Fruit fly (Drosophila melanogaster) whole organism, pupa: Measurements from ENCODE around the gene pdm2.
A peak's percentile ranks its signal among the peaks of the same experiment; 100 is the strongest.

ENCODE experiments used
- CG10348 ChIP-seq: fragments of 200-800 bp; sonication (Bioruptor generic); IDR thresholded peaks from 2 replicates; pipeline ENCODE4 v1.3.6; 2022; ENCODE audit warnings: missing biosample characterization, missing genetic modification characterization
- CG12605 ChIP-seq: fragments of 200-800 bp; sonication (Bioruptor generic); IDR thresholded peaks from 2 replicates; pipeline ENCODE4 v1.3.6; 2022; ENCODE audit warnings: missing biosample characterization, missing genetic modification characterization
- CG13204 ChIP-seq: fragments of 200-800 bp; sonication (Bioruptor generic); optimal IDR thresholded peaks from 2 replicates; lab custom pipeline; 2018; ENCODE audit warnings: missing biosample characterization, mild to moderate bottlenecking, missing genetic modification characterization, moderate library complexity
- CG14655 ChIP-seq: fragments of 200-800 bp; sonication (Bioruptor generic); optimal IDR thresholded peaks from 3 replicates; lab custom pipeline; 2017; ENCODE audit warnings: mild to moderate bottlenecking, missing biosample characterization, missing genetic modification reagents, missing genetic modification characterization
- CG15710 ChIP-seq: fragments of 200-800 bp; sonication (Bioruptor generic); optimal IDR thresholded peaks from 2 replicates; lab custom pipeline; 2018; ENCODE audit warnings: missing biosample characterization, mild to moderate bottlenecking, missing genetic modification characterization, moderate library complexity
- CG17806 ChIP-seq: fragments of 200-800 bp; sonication (Bioruptor generic); optimal IDR thresholded peaks from 2 replicates; lab custom pipeline; 2018; ENCODE audit warnings: missing biosample characterization, mild to moderate bottlenecking, missing genetic modification characterization, moderate library complexity
- CG32121 ChIP-seq: fragments of 200-800 bp; sonication (Bioruptor generic); IDR thresholded peaks from 2 replicates; pipeline ENCODE4 v1.3.6; 2022; ENCODE audit warnings: missing biosample characterization, missing genetic modification characterization
- CG34367 ChIP-seq: fragments of 200-800 bp; sonication (Bioruptor generic); optimal IDR thresholded peaks from 2 replicates; lab custom pipeline; 2018; ENCODE audit warnings: missing biosample characterization, mild to moderate bottlenecking, missing genetic modification characterization
- CG4496 ChIP-seq: fragments of 200-800 bp; sonication (Bioruptor generic); IDR thresholded peaks from 3 replicates; pipeline ENCODE4 v1.3.6; 2022; ENCODE audit warnings: missing biosample characterization, missing genetic modification characterization
- CG8159 ChIP-seq: fragments of 200-800 bp; sonication (Bioruptor generic); optimal IDR thresholded peaks from 3 replicates; lab custom pipeline; 2018; ENCODE audit warnings: missing biosample characterization, mild to moderate bottlenecking, missing genetic modification characterization, moderate library complexity
- CG8301 ChIP-seq: fragments of 200-800 bp; sonication (Bioruptor generic); optimal IDR thresholded peaks from 2 replicates; lab custom pipeline; 2018; ENCODE audit warnings: missing biosample characterization, mild to moderate bottlenecking, missing genetic modification characterization
- CG9948 ChIP-seq: fragments of 200-800 bp; sonication (Bioruptor generic); optimal IDR thresholded peaks from 2 replicates; lab custom pipeline; 2018; ENCODE audit warnings: missing biosample characterization, mild to moderate bottlenecking, missing genetic modification characterization, moderate library complexity
- D1 ChIP-seq: fragments of 200-800 bp; sonication (Bioruptor generic); optimal IDR thresholded peaks from 2 replicates; lab custom pipeline; 2018; ENCODE audit warnings: missing biosample characterization, mild to moderate bottlenecking, missing genetic modification characterization, moderate library complexity
- EcR ChIP-seq: fragments of 200-800 bp; sonication (Bioruptor generic); optimal IDR thresholded peaks from 3 replicates; lab custom pipeline; 2019; ENCODE audit warnings: missing biosample characterization, missing genetic modification characterization, mild to moderate bottlenecking, moderate library complexity, missing genetic modification reagents
- Ets98B ChIP-seq: fragments of 200-800 bp; sonication (Bioruptor generic); IDR thresholded peaks from 2 replicates; pipeline ENCODE4 v1.3.6; 2022; ENCODE audit warnings: missing biosample characterization, missing genetic modification characterization
- Pif1A ChIP-seq: fragments of 200-800 bp; sonication (Bioruptor generic); optimal IDR thresholded peaks from 3 replicates; lab custom pipeline; 2016; ENCODE audit warnings: missing biosample characterization, missing genetic modification characterization
- Pif1B ChIP-seq: fragments of 200-800 bp; sonication (Bioruptor generic); optimal IDR thresholded peaks from 3 replicates; lab custom pipeline; 2016; ENCODE audit warnings: missing biosample characterization, missing genetic modification characterization
- Snoo ChIP-seq: fragments of 200-800 bp; sonication (Bioruptor generic); optimal IDR thresholded peaks from 3 replicates; lab custom pipeline; 2017; ENCODE audit warnings: missing biosample characterization, mild to moderate bottlenecking, missing genetic modification characterization, inconsistent platforms
- fd96Ca ChIP-seq: fragments of 200-800 bp; sonication (Bioruptor generic); IDR thresholded peaks from 3 replicates; pipeline ENCODE4 v1.3.6; 2022; ENCODE audit warnings: missing biosample characterization, missing genetic modification characterization
- gl ChIP-seq: fragments of 200-800 bp; sonication (Bioruptor generic); optimal IDR thresholded peaks from 2 replicates; lab custom pipeline; 2018; ENCODE audit warnings: missing biosample characterization, mild to moderate bottlenecking, missing genetic modification characterization
- rn ChIP-seq: fragments of 200-800 bp; sonication (Bioruptor generic); IDR thresholded peaks from 2 replicates; pipeline ENCODE4 v1.3.6; 2022; ENCODE audit warnings: missing biosample characterization, missing genetic modification characterization

pdm2 gene

dm6 chr2L:12719712-12720429, 62.9 kb downstream of the pdm2 start:
- TF ChIP-seq fd96Ca (GFP tag; lab: Robert Waterston, UW) = no peak
- no peak for TF ChIP-seq rn
- TF ChIP-seq gl (tag; lab: Kevin White, UChicago) = peak; percentile 32
- no peak for TF ChIP-seq CG13204 (GFP tag; lab: Kevin White, UChicago)
- TF ChIP-seq CG8159 (tag; lab: Kevin White, UChicago) = no peak
- TF ChIP-seq CG32121 (GFP tag; lab: Robert Waterston, UW) = 0 out of 2 replicates have a peak, but pooled peaks have one; percentile 12
- TF ChIP-seq EcR (GFP tag; lab: Kevin White, UChicago) = peak; percentile 49
- TF ChIP-seq CG4496 (GFP tag; lab: Robert Waterston, UW) = peak; percentile 30; the same call in 2 of the 3 replicates

DNA sequence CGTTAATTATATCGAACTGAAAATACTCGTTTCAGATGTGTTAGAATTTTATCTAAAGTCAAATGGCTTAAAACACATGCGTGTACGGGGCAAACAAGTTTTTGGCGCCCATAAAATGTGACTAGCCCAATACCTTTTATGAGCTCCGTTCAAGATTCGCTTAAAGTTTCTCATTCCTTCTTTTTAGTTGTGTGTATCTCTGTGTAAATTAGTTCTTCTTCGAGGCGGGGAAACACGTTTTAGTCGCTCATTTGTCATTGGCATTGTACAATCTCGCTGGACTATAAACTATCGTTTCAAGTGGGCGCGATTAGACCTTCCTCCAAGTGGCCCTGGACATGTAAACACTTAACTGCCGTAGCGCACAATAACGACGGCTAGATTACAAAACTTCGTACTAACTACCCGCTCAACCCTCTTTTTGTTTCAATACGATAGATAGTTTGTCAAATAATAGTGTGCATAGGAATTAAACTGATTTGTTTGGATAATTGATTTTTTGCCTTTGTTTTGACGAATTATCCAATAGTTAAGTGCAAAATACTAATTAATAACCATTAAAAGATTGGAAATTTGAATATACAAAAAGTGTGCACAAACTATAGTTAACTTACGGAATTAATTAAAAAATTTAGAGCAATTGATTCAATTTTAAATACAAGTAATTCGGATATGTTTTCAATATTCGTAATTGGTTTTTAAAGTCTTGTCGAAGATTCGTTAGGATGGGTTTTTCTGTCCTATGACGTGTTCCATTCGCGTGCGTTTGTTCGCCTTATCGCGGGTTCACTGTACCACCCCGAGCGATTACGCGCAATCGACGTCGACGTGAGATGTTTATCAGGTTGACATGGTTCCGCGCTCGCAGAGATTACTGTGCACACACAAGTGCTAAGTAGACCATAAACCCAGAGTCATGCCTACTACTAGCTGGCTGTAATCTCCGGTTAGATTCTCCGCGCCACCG, 63.7 kb downstream of the pdm2 start:
- TF ChIP-seq Pif1A (GFP tag; lab: Kevin White, UChicago) = peak; percentile 42
- TF ChIP-seq CG34367 (tag; lab: Kevin White, UChicago) = no peak
- peak; percentile 19 for TF ChIP-seq Snoo
- TF ChIP-seq CG15710 (tag; lab: Kevin White, UChicago) = peak; percentile 26
- TF ChIP-seq CG8159 (tag; lab: Kevin White, UChicago) = peak; percentile 51
- TF ChIP-seq CG4496 (GFP tag; lab: Robert Waterston, UW) = peak; percentile 76
- TF ChIP-seq rn = peak; percentile 18; the same call in 1 of the 2 replicates
- TF ChIP-seq EcR (GFP tag; lab: Kevin White, UChicago) = peak; percentile 37
- TF ChIP-seq fd96Ca (GFP tag; lab: Robert Waterston, UW) = peak; percentile 79
- peak; percentile 65 for TF ChIP-seq CG8301
- TF ChIP-seq CG17806 (tag; lab: Kevin White, UChicago) = peak; percentile 45
- TF ChIP-seq CG9948 (tag; lab: Kevin White, UChicago) = peak; percentile 12
- no peak for TF ChIP-seq gl (tag; lab: Kevin White, UChicago)
- no peak for TF ChIP-seq CG14655 (GFP tag; lab: Kevin White, UChicago)
- TF ChIP-seq D1 (tag; lab: Kevin White, UChicago) = no peak
- TF ChIP-seq Pif1B (GFP tag; lab: Kevin White, UChicago) = peak; percentile 9
- peak; percentile 33; the same call in 1 of the 2 replicates for TF ChIP-seq CG12605 (GFP tag; lab: Robert Waterston, UW)
- peak; percentile 68; the same call in 1 of the 2 replicates for TF ChIP-seq CG32121 (GFP tag; lab: Robert Waterston, UW)
- no peak for TF ChIP-seq CG10348 (GFP tag; lab: Robert Waterston, UW)
- no peak for TF ChIP-seq CG13204 (GFP tag; lab: Kevin White, UChicago)
- peak; percentile 55 for TF ChIP-seq Ets98B (GFP tag; lab: Robert Waterston, UW)

dm6 chr2L:12721794-12722315, 64.9 kb downstream of the pdm2 start, which contains the start of gene Pih1D1:
Pih1D1 (minus strand) TSS chr2L:12721843.
- TF ChIP-seq D1 (tag; lab: Kevin White, UChicago) (no peak), CG8159 (tag; lab: Kevin White, UChicago) (peak; percentile 96), CG8301 (peak; percentile 96), CG13204 (GFP tag; lab: Kevin White, UChicago) (peak; percentile 40), EcR (GFP tag; lab: Kevin White, UChicago) (no peak), Pif1B (GFP tag; lab: Kevin White, UChicago) (peak; percentile 83), Pif1A (GFP tag; lab: Kevin White, UChicago) (no peak), Ets98B (GFP tag; lab: Robert Waterston, UW) (peak; percentile 91), CG10348 (GFP tag; lab: Robert Waterston, UW) (peak; percentile 88), CG17806 (tag; lab: Kevin White, UChicago) (peak; percentile 95), CG4496 (GFP tag; lab: Robert Waterston, UW) (peak; percentile 97), Snoo (peak; percentile 92), CG34367 (tag; lab: Kevin White, UChicago) (peak; percentile 89), CG32121 (GFP tag; lab: Robert Waterston, UW) (peak; percentile 96), CG9948 (tag; lab: Kevin White, UChicago) (peak; percentile 96), CG15710 (tag; lab: Kevin White, UChicago) (peak; percentile 95), rn (peak; percentile 94), CG12605 (GFP tag; lab: Robert Waterston, UW) (peak; percentile 87), CG14655 (GFP tag; lab: Kevin White, UChicago) (peak; percentile 98), gl (tag; lab: Kevin White, UChicago) (peak; percentile 67), fd96Ca (GFP tag; lab: Robert Waterston, UW) (peak; percentile 89)
